Fruit fly (Drosophila melanogaster): ENCODE data around the gene Jon65Ai.
A peak's percentile ranks its signal among the peaks of the same experiment; 100 is the strongest.

Jon65Ai gene

DNA sequence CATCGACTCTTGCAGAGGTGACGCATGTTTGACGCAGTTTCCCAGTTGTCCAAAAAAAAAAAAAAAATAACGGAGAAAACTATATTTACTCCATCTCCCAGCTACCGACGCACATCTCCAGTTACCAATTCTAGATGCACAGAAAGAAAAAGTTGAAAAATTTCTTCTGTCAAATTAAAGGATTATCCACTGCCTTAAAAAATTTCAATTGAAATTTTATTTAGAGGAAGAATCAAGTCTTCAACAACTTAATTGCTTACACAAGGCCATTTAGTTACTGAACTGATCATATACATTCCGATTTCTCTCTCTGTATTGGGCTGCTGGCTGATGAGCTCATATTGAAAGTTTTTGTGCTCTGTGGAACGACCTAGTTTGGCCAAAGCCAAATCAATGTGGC, 31.7 kb upstream of the Jon65Ai start (continued):
- TF ChIP-seq CG4360 (GFP tag; IDR thresholded peaks at IDR 0.05) (no peak), CG1602 (GFP tag; optimal IDR thresholded peaks at IDR 0.05) (peak; percentile 6), CG30431 (GFP tag; optimal IDR thresholded peaks at IDR 0.05) (no peak), zfh2 (GFP tag; optimal IDR thresholded peaks at IDR 0.05) (peak; percentile 13), CG17385 (GFP tag; optimal IDR thresholded peaks at IDR 0.05) (peak; percentile 10), Xbp1 (GFP tag; optimal IDR thresholded peaks at IDR 0.05) (peak; percentile 36), Xrp1 (GFP tag; IDR thresholded peaks at IDR 0.05) (peak; percentile 40; the same call in 1 of the 2 replicates), Usf (GFP tag; optimal IDR thresholded peaks at IDR 0.05) (no peak), CoRest (tag; optimal IDR thresholded peaks at IDR 0.05) (peak; percentile 19), grau (tag; optimal IDR thresholded peaks at IDR 0.05) (peak; percentile 54), dati (GFP tag; IDR thresholded peaks at IDR 0.05) (no peak), org-1 (GFP tag; optimal IDR thresholded peaks at IDR 0.05) (peak; percentile 10), tio (GFP tag; optimal IDR thresholded peaks at IDR 0.05) (no peak), so (GFP tag; IDR thresholded peaks at IDR 0.05) (0 out of 3 replicates have a peak, but pooled peaks have one; percentile 24), unc-4 (GFP tag; IDR thresholded peaks at IDR 0.05; ENCODE audit: partially characterized antibody) (no peak), CG12299 (tag; optimal IDR thresholded peaks at IDR 0.05) (no peak), Mrtf (GFP tag; IDR thresholded peaks at IDR 0.05) (no peak), Gug (GFP tag; IDR thresholded peaks at IDR 0.05) (0 out of 4 replicates have a peak, but pooled peaks have one; percentile 17), sima (GFP tag; optimal IDR thresholded peaks at IDR 0.05) (no peak), Dbx (GFP tag; IDR thresholded peaks at IDR 0.05) (no peak), Antp (GFP tag; optimal IDR thresholded peaks at IDR 0.05) (peak; percentile 7), ERR (GFP tag; optimal IDR thresholded peaks at IDR 0.05) (no peak), oc (tag; optimal IDR thresholded peaks at IDR 0.05) (no peak), Mes4 (GFP tag; optimal IDR thresholded peaks at IDR 0.05) (no peak), sob (GFP tag; IDR thresholded peaks at IDR 0.05) (0 out of 2 replicates have a peak, but pooled peaks have one; percentile 26), Six4 (GFP tag; optimal IDR thresholded peaks at IDR 0.05) (no peak), jumu (GFP tag; optimal IDR thresholded peaks at IDR 0.05) (peak; percentile 24), cato (GFP tag; optimal IDR thresholded peaks at IDR 0.05; ENCODE audit: borderline replicate concordance) (no peak), Sox102F (GFP tag; optimal IDR thresholded peaks at IDR 0.05) (peak; percentile 49), CG17361 (GFP tag; IDR thresholded peaks at IDR 0.05) (0 out of 3 replicates have a peak, but pooled peaks have one; percentile 12), Fer2 (tag; optimal IDR thresholded peaks at IDR 0.05) (no peak), prd (optimal IDR thresholded peaks at IDR 0.05) (no peak), prd (GFP tag; IDR thresholded peaks at IDR 0.05) (peak; percentile 45; the same call in 1 of the 3 replicates), CG11504 (tag; optimal IDR thresholded peaks at IDR 0.05) (peak; percentile 13), pum (GFP tag; optimal IDR thresholded peaks at IDR 0.05) (peak; percentile 22), pnt (GFP tag; optimal IDR thresholded peaks at IDR 0.05) (peak; percentile 12), Atf6 (GFP tag; IDR thresholded peaks at IDR 0.05) (peak; percentile 61), pho (GFP tag; optimal IDR thresholded peaks at IDR 0.05) (peak; percentile 38), Dek (tag; optimal IDR thresholded peaks at IDR 0.05) (peak; percentile 14), CG10209 (GFP tag; optimal IDR thresholded peaks at IDR 0.05) (peak; percentile 6), CG6254 (GFP tag; optimal IDR thresholded peaks at IDR 0.05) (no peak), Pdp1 (GFP tag; optimal IDR thresholded peaks at IDR 0.05) (peak; percentile 31 to 39), CG9727 (GFP tag; optimal IDR thresholded peaks at IDR 0.05) (peak; percentile 23), crp (GFP tag; optimal IDR thresholded peaks at IDR 0.05) (no peak), CG7963 (GFP tag; IDR thresholded peaks at IDR 0.05; ENCODE audit: partially characterized antibody) (no peak), CG31388 (GFP tag; optimal IDR thresholded peaks at IDR 0.05) (no peak), CG2712 (tag; optimal IDR thresholded peaks at IDR 0.05) (peak; percentile 15), CG6854 (GFP tag; optimal IDR thresholded peaks at IDR 0.05) (no peak), Ssrp (tag; optimal IDR thresholded peaks at IDR 0.05) (peak; percentile 14), Jarid2 (GFP tag; optimal IDR thresholded peaks at IDR 0.05) (no peak), Dip3 (GFP tag; optimal IDR thresholded peaks at IDR 0.05) (peak; percentile 3)
